Worm (Caenorhabditis elegans) whole organism, early embryonic: ENCODE measurements around the gene srn-1.

Experiments
- B0310.2 ChIP-seq: sonication (generic microtip); optimal IDR thresholded peaks from 2 replicates; lab custom pipeline; 2016; ENCODE audit warnings: mild to moderate bottlenecking, missing genetic modification characterization, missing compliant biosample characterization
- F13C5.2 ChIP-seq: sonication (generic microtip); optimal IDR thresholded peaks from 2 replicates; lab custom pipeline; 2017; ENCODE audit warnings: mild to moderate bottlenecking, missing genetic modification characterization, inconsistent platforms, missing compliant biosample characterization
- aly-1 ChIP-seq: sonication (generic microtip); optimal IDR thresholded peaks from 2 replicates; lab custom pipeline; 2016; ENCODE audit warnings: missing genetic modification characterization, missing compliant biosample characterization
- ama-1 ChIP-seq: fragments of 150-350 bp; optimal IDR thresholded peaks from 2 replicates; lab custom pipeline; 2014
- ceh-36 ChIP-seq: sonication (generic microtip); optimal IDR thresholded peaks from 2 replicates; lab custom pipeline; 2016; ENCODE audit warnings: missing genetic modification characterization, inconsistent platforms, missing compliant biosample characterization
- flt-1 ChIP-seq: fragments of 200-800 bp; sonication (Bioruptor generic); IDR thresholded peaks from 2 replicates; pipeline ENCODE4 v1.3.6; 2022; ENCODE audit warnings: missing genetic modification characterization, missing compliant biosample characterization
- hmg-4 ChIP-seq: fragments of 200-800 bp; sonication (Bioruptor generic); optimal IDR thresholded peaks from 2 replicates; lab custom pipeline; 2018; ENCODE audit warnings: mild to moderate bottlenecking, missing genetic modification characterization, missing compliant biosample characterization
- hnd-1 ChIP-seq: sonication (generic microtip); optimal IDR thresholded peaks from 2 replicates; lab custom pipeline; 2016; ENCODE audit warnings: missing genetic modification characterization, missing compliant biosample characterization
- pes-1 ChIP-seq: fragments of 200-800 bp; sonication (Bioruptor generic); IDR thresholded peaks from 2 replicates; pipeline ENCODE4 v1.3.6; 2022; ENCODE audit warnings: missing genetic modification reagents, missing genetic modification characterization, missing compliant biosample characterization
- scrt-1 ChIP-seq: fragments of 200-800 bp; sonication (Bioruptor generic); IDR thresholded peaks from 2 replicates; pipeline ENCODE4 v1.3.6; 2022; ENCODE audit warnings: missing genetic modification characterization, missing compliant biosample characterization
- sea-1 ChIP-seq: fragments of 200-800 bp; sonication (Bioruptor generic); conservative IDR thresholded peaks from 2 replicates; pipeline ENCODE4 v1.3.6; 2022; ENCODE audit warnings: missing genetic modification characterization, missing compliant biosample characterization
- tbx-11 ChIP-seq: fragments of 200-800 bp; sonication (Bioruptor generic); IDR thresholded peaks from 2 replicates; pipeline ENCODE4 v1.3.6; 2022; ENCODE audit warnings: missing genetic modification characterization, missing compliant biosample characterization
- tra-4 ChIP-seq: sonication (generic microtip); optimal IDR thresholded peaks from 2 replicates; lab custom pipeline; 2017; ENCODE audit warnings: missing genetic modification characterization, missing compliant biosample characterization

DNA sequence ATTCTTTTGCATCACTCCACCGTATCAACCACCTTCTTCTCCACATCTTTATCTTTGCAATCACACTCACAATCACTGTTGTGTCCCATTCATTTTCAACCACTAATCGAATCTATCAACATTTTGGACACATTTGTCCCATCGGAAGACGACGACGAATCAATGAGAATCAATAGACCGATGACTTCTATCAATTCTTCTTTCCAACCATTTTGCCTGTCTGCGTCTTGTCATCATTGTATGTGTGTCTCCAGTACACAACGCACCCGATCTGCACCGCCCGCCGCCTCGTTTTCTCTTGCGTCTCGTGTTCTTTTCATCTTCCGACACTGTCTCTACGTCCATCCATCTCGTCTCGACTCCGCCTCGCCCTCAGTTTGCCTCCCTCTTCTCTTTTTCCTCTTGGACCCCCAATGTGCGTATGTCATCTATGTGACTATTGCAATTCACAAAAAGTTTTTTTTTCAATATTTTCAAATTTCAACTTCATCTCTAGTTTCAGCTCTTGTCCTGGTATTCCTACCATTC lies 39.7 kb downstream of the srn-1 start, which contains the start of gene dmd-7:
- TF ChIP-seq ama-1 (lab: Kevin White, UChicago) (no peak), hnd-1 (tag; lab: Kevin White, UChicago) (no peak), F13C5.2 (tag; lab: Kevin White, UChicago) (peak; percentile 25), ceh-36 (no peak), pes-1 (GFP tag; lab: Robert Waterston, UW) (no peak), tra-4 (tag; lab: Kevin White, UChicago) (no peak), flt-1 (0 out of 2 replicates have a peak, but pooled peaks have one; percentile 33), B0310.2 (no peak), tbx-11 (GFP tag; lab: Robert Waterston, UW) (no peak), sea-1 (GFP tag; lab: Robert Waterston, UW) (no peak), hmg-4 (no peak), aly-1 (tag; lab: Kevin White, UChicago) (no peak), scrt-1 (GFP tag; lab: Robert Waterston, UW) (no peak)
